Worm (Caenorhabditis elegans): Measurements from ENCODE around the gene F28E10.1.

F28E10.1 gene

DNA sequence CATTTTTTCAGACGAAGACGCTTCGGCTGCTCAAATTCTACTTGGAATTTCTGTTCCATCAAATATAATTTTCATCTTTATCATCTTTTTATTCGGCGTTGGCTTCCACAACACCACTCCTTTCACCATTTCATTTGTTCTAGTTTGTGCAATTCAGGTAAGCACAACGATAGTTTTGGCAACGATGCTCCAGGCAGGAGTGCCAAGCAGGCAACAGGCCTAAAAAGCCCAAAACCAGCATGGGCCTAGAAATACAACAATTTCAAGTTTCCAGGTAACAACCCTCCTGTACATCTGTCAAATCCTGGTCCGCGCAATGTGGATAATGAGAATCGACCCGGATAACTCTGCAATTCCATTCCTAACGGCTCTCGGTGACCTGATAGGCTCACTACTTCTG is 27.4 kb upstream of the F28E10.1 start:
- TF ChIP-seq klf-2 (GFP tag; conservative IDR thresholded peaks at IDR 0.05) (no peak), tab-1 (GFP tag; IDR thresholded peaks at IDR 0.05) (no peak), ztf-23 (GFP tag; IDR thresholded peaks at IDR 0.05) (no peak), T22C8.4 (GFP tag; IDR thresholded peaks at IDR 0.05) (no peak), ztf-29 (GFP tag; IDR thresholded peaks at IDR 0.05) (no peak), ref-1 (GFP tag; conservative IDR thresholded peaks at IDR 0.05) (no peak)

DNA sequence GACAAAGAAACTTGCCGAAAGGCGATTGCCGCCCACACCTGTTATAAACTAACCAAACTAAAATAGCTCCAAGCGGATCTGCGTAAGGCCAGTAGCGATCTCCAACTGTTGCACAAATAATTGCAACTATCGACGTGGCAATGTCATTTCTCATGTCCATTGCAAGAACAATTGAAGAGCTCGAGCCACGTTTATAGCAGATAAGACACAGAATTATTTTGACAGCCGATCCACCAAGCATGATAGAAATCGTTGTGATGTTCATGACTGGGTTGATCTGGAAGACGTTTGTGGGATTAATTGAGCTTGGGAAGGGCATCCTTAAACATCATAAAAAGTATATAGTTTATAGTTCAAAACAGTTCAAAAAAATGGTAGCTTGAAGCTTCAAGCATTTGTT is 25.7 kb upstream of the F28E10.1 start:
- TF ChIP-seq med-1 (GFP tag; optimal IDR thresholded peaks at IDR 0.05; ENCODE audit: insufficient read depth) (no peak), ztf-23 (GFP tag; IDR thresholded peaks at IDR 0.05) (no peak), cog-1 (tag; optimal IDR thresholded peaks at IDR 0.05) (no peak), tab-1 (GFP tag; IDR thresholded peaks at IDR 0.05) (no peak), T22C8.4 (GFP tag; IDR thresholded peaks at IDR 0.05) (no peak), klf-2 (GFP tag; conservative IDR thresholded peaks at IDR 0.05) (no peak), ztf-29 (GFP tag; IDR thresholded peaks at IDR 0.05) (no peak), ref-1 (GFP tag; conservative IDR thresholded peaks at IDR 0.05) (no peak), flt-1 (GFP tag; IDR thresholded peaks at IDR 0.05) (no peak)

ce11 chrIV:4544215-4544614 is 24.4 kb upstream of the F28E10.1 start:
- TF ChIP-seq ztf-29 (GFP tag; IDR thresholded peaks at IDR 0.05), result no peak
- TF ChIP-seq T22C8.4 (GFP tag; IDR thresholded peaks at IDR 0.05), result no peak

DNA sequence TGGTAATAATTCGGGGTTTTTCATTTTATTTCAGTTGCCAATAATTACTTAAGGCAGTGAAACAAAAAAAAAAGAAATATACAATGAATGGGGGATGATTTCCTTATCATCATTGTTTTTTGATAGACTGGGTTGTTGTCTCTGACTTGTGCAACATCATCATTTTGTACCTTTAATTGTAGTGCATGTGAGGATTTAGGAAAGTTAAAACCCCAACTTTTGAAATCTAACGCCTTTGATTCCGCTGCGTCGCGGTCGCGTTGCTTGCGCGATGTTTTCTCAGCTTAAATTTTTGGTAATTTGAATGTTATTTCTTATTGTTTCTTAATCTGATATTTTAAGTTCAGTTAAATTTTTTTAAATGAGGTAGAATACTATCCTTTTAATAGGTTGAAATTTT is 22.8 kb upstream of the F28E10.1 start, which contains the start of gene ZK185.5:
Gene ZK185.5, minus strand, starts transcription at position 101 of the 400 bp plus-strand sequence.
- TF ChIP-seq med-1 (GFP tag; optimal IDR thresholded peaks at IDR 0.05; ENCODE audit: insufficient read depth) (no peak), flt-1 (GFP tag; IDR thresholded peaks at IDR 0.05) (no peak), cog-1 (tag; optimal IDR thresholded peaks at IDR 0.05) (no peak)

ce11 chrIV:4548253-4548652 is 20.4 kb upstream of the F28E10.1 start, which contains the start of gene ZK185.1:
TSS of gene ZK185.1 (plus strand) at chrIV:4548553.
- TF ChIP-seq tab-1 (GFP tag; IDR thresholded peaks at IDR 0.05) (no peak), flt-1 (GFP tag; IDR thresholded peaks at IDR 0.05) (no peak), ref-1 (GFP tag; conservative IDR thresholded peaks at IDR 0.05) (no peak), ztf-23 (GFP tag; IDR thresholded peaks at IDR 0.05) (no peak), ztf-29 (GFP tag; IDR thresholded peaks at IDR 0.05) (no peak), cog-1 (tag; optimal IDR thresholded peaks at IDR 0.05) (no peak), T22C8.4 (GFP tag; IDR thresholded peaks at IDR 0.05) (no peak), med-1 (GFP tag; optimal IDR thresholded peaks at IDR 0.05; ENCODE audit: insufficient read depth) (no peak), klf-2 (GFP tag; conservative IDR thresholded peaks at IDR 0.05) (no peak)

DNA sequence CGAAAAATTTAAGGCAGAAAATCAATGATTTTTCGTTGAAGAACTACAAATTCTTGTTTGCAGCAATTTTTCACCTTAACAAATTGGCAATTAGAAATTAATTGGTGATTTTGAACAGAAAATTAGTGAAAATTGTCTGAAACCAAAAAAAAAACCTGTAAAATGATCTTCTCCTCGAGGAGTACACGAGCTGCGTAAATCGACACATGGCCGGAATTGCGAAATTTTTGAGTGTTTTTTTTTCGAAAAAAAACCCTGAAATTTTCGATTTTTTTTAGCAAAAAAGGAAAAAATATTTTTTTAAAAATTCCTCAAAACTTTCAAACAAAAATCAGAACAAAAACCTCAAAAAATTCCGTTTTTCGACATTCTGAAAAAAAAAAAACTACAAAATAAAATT is 17.1 kb upstream of the F28E10.1 start:
- no peak for TF ChIP-seq ztf-29 (GFP tag; IDR thresholded peaks at IDR 0.05)
- no peak for TF ChIP-seq ref-1 (GFP tag; conservative IDR thresholded peaks at IDR 0.05)
- TF ChIP-seq ztf-23 (GFP tag; IDR thresholded peaks at IDR 0.05), result no peak
- no peak for TF ChIP-seq tab-1 (GFP tag; IDR thresholded peaks at IDR 0.05)
- no peak for TF ChIP-seq med-1 (GFP tag; optimal IDR thresholded peaks at IDR 0.05; ENCODE audit: insufficient read depth)
- no peak for TF ChIP-seq T22C8.4 (GFP tag; IDR thresholded peaks at IDR 0.05)
- TF ChIP-seq flt-1 (GFP tag; IDR thresholded peaks at IDR 0.05), result no peak
- TF ChIP-seq cog-1 (tag; optimal IDR thresholded peaks at IDR 0.05), result no peak
- no peak for TF ChIP-seq klf-2 (GFP tag; conservative IDR thresholded peaks at IDR 0.05)

DNA sequence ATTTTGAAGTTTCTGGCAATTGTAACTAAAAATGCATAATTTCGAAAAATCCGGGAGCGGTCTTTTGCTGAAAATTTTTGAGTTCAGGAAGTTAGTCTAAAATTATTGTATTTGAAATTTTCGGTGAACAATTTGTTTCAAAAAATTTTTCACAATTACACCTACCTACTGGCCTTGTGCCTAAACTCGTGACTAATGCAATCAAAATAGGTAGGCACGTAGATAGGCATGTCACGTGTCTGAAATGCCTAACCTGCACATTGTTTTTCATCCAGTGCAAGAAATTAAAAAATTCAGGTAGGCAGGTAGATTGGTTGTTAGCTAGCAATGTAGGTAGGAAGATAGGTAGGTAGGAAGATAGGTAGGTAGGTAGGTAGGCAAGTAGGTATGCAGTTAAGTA is 11.5 kb upstream of the F28E10.1 start:
- TF ChIP-seq cog-1 (tag; optimal IDR thresholded peaks at IDR 0.05) (no peak), ztf-29 (GFP tag; IDR thresholded peaks at IDR 0.05) (no peak), ref-1 (GFP tag; conservative IDR thresholded peaks at IDR 0.05) (no peak), ztf-23 (GFP tag; IDR thresholded peaks at IDR 0.05) (no peak), klf-2 (GFP tag; conservative IDR thresholded peaks at IDR 0.05) (no peak), med-1 (GFP tag; optimal IDR thresholded peaks at IDR 0.05; ENCODE audit: insufficient read depth) (no peak)

DNA sequence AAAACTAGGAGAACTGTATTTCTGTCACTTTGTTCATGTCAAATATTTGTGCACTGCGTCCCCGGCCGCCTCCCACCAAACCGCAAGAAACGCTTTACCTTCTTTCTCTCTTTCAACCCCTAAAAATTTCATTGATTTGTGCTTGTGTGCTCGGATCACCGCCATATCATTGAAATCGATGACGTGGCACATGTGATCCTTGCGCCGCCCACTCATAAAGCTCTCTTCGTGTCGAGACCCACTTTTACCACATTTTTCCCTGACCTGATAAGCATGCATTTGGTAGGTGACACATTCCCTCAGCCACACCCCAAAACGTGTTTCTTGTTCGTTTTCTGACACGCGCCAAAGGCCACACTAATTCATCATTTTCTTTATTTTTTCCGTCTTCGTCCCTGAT is 10.9 kb upstream of the F28E10.1 start:
- TF ChIP-seq klf-2 (GFP tag; conservative IDR thresholded peaks at IDR 0.05) (no peak), ref-1 (GFP tag; conservative IDR thresholded peaks at IDR 0.05) (no peak), tab-1 (GFP tag; IDR thresholded peaks at IDR 0.05) (no peak), T22C8.4 (GFP tag; IDR thresholded peaks at IDR 0.05) (no peak), ztf-29 (GFP tag; IDR thresholded peaks at IDR 0.05) (no peak), med-1 (GFP tag; optimal IDR thresholded peaks at IDR 0.05; ENCODE audit: insufficient read depth) (no peak), ztf-23 (GFP tag; IDR thresholded peaks at IDR 0.05) (no peak), flt-1 (GFP tag; IDR thresholded peaks at IDR 0.05) (no peak), cog-1 (tag; optimal IDR thresholded peaks at IDR 0.05) (no peak)

- TF ChIP-seq T22C8.4 (GFP tag; IDR thresholded peaks at IDR 0.05) (no peak), flt-1 (GFP tag; IDR thresholded peaks at IDR 0.05) (no peak), klf-2 (GFP tag; conservative IDR thresholded peaks at IDR 0.05) (no peak)
Measured at ce11 chrIV:4559160-4559559, 9.5 kb upstream of the F28E10.1 start.

DNA sequence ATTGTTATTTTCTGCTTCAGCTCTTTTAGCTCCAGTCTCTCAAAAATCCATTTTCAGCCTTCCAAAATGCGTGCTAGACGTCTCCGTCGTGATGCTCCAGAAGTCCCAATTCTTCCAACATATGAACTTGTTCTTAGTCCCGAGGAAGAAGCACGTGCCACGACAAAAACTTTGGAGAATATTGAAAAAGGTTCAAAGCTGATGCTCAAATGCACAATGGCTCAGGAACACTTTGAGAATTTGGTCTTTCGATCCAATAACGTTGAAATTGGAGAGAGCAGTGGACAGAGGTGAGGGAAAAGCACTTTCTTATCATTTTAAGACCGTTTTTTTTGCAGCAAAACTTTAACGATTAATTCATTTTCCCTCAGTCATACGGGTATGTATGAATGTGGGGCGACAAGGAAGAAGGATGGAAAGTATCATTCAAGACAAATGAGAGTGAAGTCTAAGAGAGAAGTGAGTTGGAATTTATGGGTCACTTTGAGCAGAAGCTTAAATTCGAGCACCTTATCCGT is 6.0 kb upstream of the F28E10.1 start, which contains the start of gene igeg-1:
Gene igeg-1, plus strand, starts transcription at position 51 of the 518 bp plus-strand sequence.
- TF ChIP-seq T22C8.4 (GFP tag; IDR thresholded peaks at IDR 0.05), result no peak

ce11 chrIV:4564541-4564940 is 4.1 kb upstream of the F28E10.1 start:
- TF ChIP-seq ztf-23 (GFP tag; IDR thresholded peaks at IDR 0.05) (no peak), med-1 (GFP tag; optimal IDR thresholded peaks at IDR 0.05; ENCODE audit: insufficient read depth) (no peak), tab-1 (GFP tag; IDR thresholded peaks at IDR 0.05) (no peak), ref-1 (GFP tag; conservative IDR thresholded peaks at IDR 0.05) (no peak), flt-1 (GFP tag; IDR thresholded peaks at IDR 0.05) (no peak), ztf-29 (GFP tag; IDR thresholded peaks at IDR 0.05) (no peak), T22C8.4 (GFP tag; IDR thresholded peaks at IDR 0.05) (no peak), cog-1 (tag; optimal IDR thresholded peaks at IDR 0.05) (no peak), klf-2 (GFP tag; conservative IDR thresholded peaks at IDR 0.05) (no peak)
